Worm (Caenorhabditis elegans) whole organism, L3 larva: ENCODE measurements around the gene jmjd-3.1.

Experiments used
- ZK546.5 ChIP-seq: sonication (generic microtip); optimal IDR thresholded peaks from 2 replicates; lab custom pipeline; 2017; ENCODE audit warnings: missing biosample characterization, missing genetic modification characterization
- elt-2 ChIP-seq: sonication (generic microtip); optimal IDR thresholded peaks from 2 replicates; lab custom pipeline; 2016; ENCODE audit warnings: missing genetic modification reagents, mild to moderate bottlenecking, missing genetic modification characterization, missing compliant biosample characterization
- lin-39 ChIP-seq: fragments of 150-350 bp; optimal IDR thresholded peaks from 2 replicates; lab custom pipeline; 2018; ENCODE audit warnings: missing biosample characterization, missing genetic modification reagents, missing genetic modification characterization
- lsy-12 ChIP-seq: sonication (generic microtip); optimal IDR thresholded peaks from 2 replicates; lab custom pipeline; 2016; ENCODE audit warnings: mild to moderate bottlenecking, missing genetic modification characterization, missing compliant biosample characterization
- nhr-12 ChIP-seq: fragments of 150-350 bp; optimal IDR thresholded peaks from 2 replicates; lab custom pipeline; 2014; ENCODE audit warnings: missing biosample characterization, missing genetic modification characterization

DNA sequence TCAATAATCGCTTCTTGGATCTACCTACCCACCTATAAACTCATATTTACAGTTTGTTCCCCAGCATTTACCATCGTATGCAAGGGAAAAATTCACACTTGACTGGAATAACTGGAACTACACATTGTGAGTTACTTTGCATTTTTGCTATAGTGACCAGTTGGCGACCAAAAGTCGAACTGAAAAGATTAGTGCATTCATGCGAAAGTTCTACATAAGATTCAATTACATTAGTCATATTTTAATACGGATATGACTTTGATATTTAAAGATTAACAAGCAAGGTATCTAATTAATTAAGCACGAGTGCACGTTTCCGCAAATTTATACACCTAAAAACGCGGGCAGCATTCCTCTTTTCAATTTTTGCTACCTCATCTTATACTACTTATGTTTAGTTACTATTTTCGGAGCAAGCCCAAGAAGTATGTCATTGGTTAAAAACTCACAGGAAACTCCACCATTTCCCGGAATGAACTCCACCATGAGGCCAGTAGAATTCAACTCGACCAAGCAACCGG, at the start of gene jmjd-3.1:
- TF ChIP-seq lsy-12 (no peak), lin-39 (tag; lab: Kevin White, UChicago) (no peak), ZK546.5 (tag; lab: Kevin White, UChicago) (no peak), nhr-12 (tag; lab: Kevin White, UChicago) (no peak), elt-2 (tag; lab: Kevin White, UChicago) (no peak)
